Fruit fly (Drosophila melanogaster): ENCODE measurements around the gene CG4789.

DNA sequence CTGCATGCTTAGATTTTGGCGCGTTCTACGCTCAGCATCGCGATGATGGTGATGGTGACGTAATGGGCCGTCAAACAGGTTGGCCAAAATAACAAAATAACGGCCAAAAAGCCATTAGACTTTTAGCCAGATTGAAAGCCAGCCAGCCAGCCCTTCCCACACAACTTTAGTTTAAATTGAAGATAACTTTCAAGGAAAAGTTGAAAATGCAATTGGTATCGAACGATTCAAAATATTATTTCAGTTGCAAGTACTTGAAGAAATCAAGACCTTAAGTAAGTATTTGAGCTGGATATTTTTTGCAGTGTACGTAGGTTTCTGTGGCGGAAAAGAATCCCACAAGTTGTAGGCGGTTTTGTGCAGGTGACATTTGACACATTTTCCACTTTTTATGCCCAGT lies 19.7 kb upstream of the CG4789 start:
- TF ChIP-seq pb (GFP tag; optimal IDR thresholded peaks at IDR 0.05) (peak; percentile 29), yki (optimal IDR thresholded peaks at IDR 0.05) (no peak), Doc2 (GFP tag; IDR thresholded peaks at IDR 0.05) (no peak), hb (GFP tag; IDR thresholded peaks at IDR 0.05; ENCODE audit: partially characterized antibody) (no peak), dm (GFP tag; optimal IDR thresholded peaks at IDR 0.05) (no peak)

All from whole organism, embryonic.